Fruit fly (Drosophila melanogaster): ENCODE measurements around the gene mbc.

- no peak for TF ChIP-seq CG11294 (GFP tag; IDR thresholded peaks at IDR 0.05)
- no peak for TF ChIP-seq Met (GFP tag; optimal IDR thresholded peaks at IDR 0.05)
- no peak for TF ChIP-seq net (GFP tag; optimal IDR thresholded peaks at IDR 0.05)
- TF ChIP-seq CG16779 (tag; optimal IDR thresholded peaks at IDR 0.05), result no peak
- TF ChIP-seq Hr39 (GFP tag; optimal IDR thresholded peaks at IDR 0.05), result no peak
- peak in 1 of 2 experiments; percentile 50 for TF ChIP-seq ss (GFP tag; optimal IDR thresholded peaks at IDR 0.05)
- TF ChIP-seq CG8319 (GFP tag; optimal IDR thresholded peaks at IDR 0.05), result no peak
- TF ChIP-seq OdsH (GFP tag; optimal IDR thresholded peaks at IDR 0.05), result peak; percentile 33
Observed at dm6 chr3R:23737676-23738574, 43.6 kb upstream of the mbc start.

All from whole organism, prepupa.